Worm (Caenorhabditis elegans): ENCODE data around the gene W05H5.1.

The W05H5.1 gene

ce11 chrII:12444679-12445376 lies at the start of gene W05H5.1, which contains the start of gene pitr-6:
W05H5.1 (minus strand) TSS chrII:12444779.
pitr-6 (plus strand) TSS chrII:12445326.
- TF ChIP-seq lin-39 (tag; optimal IDR thresholded peaks at IDR 0.05): no peak
- no peak for TF ChIP-seq F37D6.2 (tag; optimal IDR thresholded peaks at IDR 0.05)
- TF ChIP-seq aha-1 (tag): peak; percentile 55
- no peak for TF ChIP-seq ama-1 (optimal IDR thresholded peaks at IDR 0.05)

- no peak for TF ChIP-seq ceh-20 (GFP tag; IDR thresholded peaks at IDR 0.05)
- TF ChIP-seq ceh-32 (tag; optimal IDR thresholded peaks at IDR 0.05; ENCODE audit: poor library complexity): no peak
- peak; percentile 98 for TF ChIP-seq set-16 (GFP tag; IDR thresholded peaks at IDR 0.05)
- no peak for TF ChIP-seq nhr-102 (tag; optimal IDR thresholded peaks at IDR 0.05)
- TF ChIP-seq spr-3 (GFP tag; optimal IDR thresholded peaks at IDR 0.05): no peak
- TF ChIP-seq pha-4 (GFP tag; IDR thresholded peaks at IDR 0.05): 0 out of 2 replicates have a peak, but pooled peaks have one; percentile 49
- TF ChIP-seq pha-4 (tag; optimal IDR thresholded peaks at IDR 0.05): no peak
- no peak for TF ChIP-seq zfp-3 (GFP tag; conservative IDR thresholded peaks at IDR 0.05)
- TF ChIP-seq unc-39 (tag; optimal IDR thresholded peaks at IDR 0.05): no peak
- no peak for TF ChIP-seq F49E8.2 (tag; optimal IDR thresholded peaks at IDR 0.05; ENCODE audit: borderline replicate concordance)
- no peak for TF ChIP-seq aha-1 (tag)
Observed at ce11 chrII:12494067-12494477, 49.5 kb upstream of the W05H5.1 start.

- TF ChIP-seq Y105C5A.15 (GFP tag; IDR thresholded peaks at IDR 0.05): no peak
- TF ChIP-seq mxl-2 (GFP tag; conservative IDR thresholded peaks at IDR 0.05): no peak
- TF ChIP-seq ceh-28 (tag; optimal IDR thresholded peaks at IDR 0.05): no peak
- no peak for TF ChIP-seq nhr-42 (GFP tag; IDR thresholded peaks at IDR 0.05)
- TF ChIP-seq ztf-7 (tag; optimal IDR thresholded peaks at IDR 0.05): no peak
- no peak for TF ChIP-seq ceh-44 (GFP tag; IDR thresholded peaks at IDR 0.05)
- no peak for TF ChIP-seq nhr-237 (tag; optimal IDR thresholded peaks at IDR 0.05)
- no peak for TF ChIP-seq hmg-1.1 (GFP tag; IDR thresholded peaks at IDR 0.05)
- TF ChIP-seq jun-1 (tag; optimal IDR thresholded peaks at IDR 0.05): no peak
- no peak for TF ChIP-seq lsy-2 (tag; optimal IDR thresholded peaks at IDR 0.05)
- TF ChIP-seq php-3 (GFP tag; IDR thresholded peaks at IDR 0.05): no peak
- TF ChIP-seq nhr-111 (GFP tag; optimal IDR thresholded peaks at IDR 0.05): no peak
- no peak for TF ChIP-seq ctbp-1 (GFP tag; IDR thresholded peaks at IDR 0.05)
- TF ChIP-seq mxl-3 (GFP tag; optimal IDR thresholded peaks at IDR 0.05): no peak
- TF ChIP-seq tra-1 (GFP tag; IDR thresholded peaks at IDR 0.05): no peak
- no peak for TF ChIP-seq lin-13 (GFP tag; optimal IDR thresholded peaks at IDR 0.05)
- no peak for TF ChIP-seq daf-12 (tag; optimal IDR thresholded peaks at IDR 0.05)
- TF ChIP-seq nhr-77 (tag; optimal IDR thresholded peaks at IDR 0.05): no peak
- no peak for TF ChIP-seq lim-7 (GFP tag; IDR thresholded peaks at IDR 0.05)
Observed at ce11 chrII:12491936-12492335, 47.4 kb upstream of the W05H5.1 start, which contains the start of gene srz-6. srz-6 (plus strand) TSS chrII:12492236.

ce11 chrII:12489903-12490302 lies 45.3 kb upstream of the W05H5.1 start, which contains the start of gene T21B4.15:
T21B4.15 (plus strand) TSS chrII:12490203.
- TF ChIP-seq hmg-1.1 (GFP tag; IDR thresholded peaks at IDR 0.05): no peak
- no peak for TF ChIP-seq jun-1 (tag; optimal IDR thresholded peaks at IDR 0.05)
- no peak for TF ChIP-seq ZK546.5 (tag; optimal IDR thresholded peaks at IDR 0.05)
- TF ChIP-seq spr-1 (tag; optimal IDR thresholded peaks at IDR 0.05): no peak
- no peak for TF ChIP-seq unc-130 (GFP tag; optimal IDR thresholded peaks at IDR 0.05)
- TF ChIP-seq ceh-82 (tag; optimal IDR thresholded peaks at IDR 0.05): no peak
- TF ChIP-seq mdt-29 (GFP tag; IDR thresholded peaks at IDR 0.05): no peak
- no peak for TF ChIP-seq mdl-1 (tag; optimal IDR thresholded peaks at IDR 0.05)
- no peak for TF ChIP-seq lin-29 (GFP tag; IDR thresholded peaks at IDR 0.05)
- no peak for TF ChIP-seq nhr-111 (GFP tag; optimal IDR thresholded peaks at IDR 0.05)
- TF ChIP-seq ceh-20 (GFP tag; IDR thresholded peaks at IDR 0.05): no peak
- no peak for TF ChIP-seq Y48G9A.11 (GFP tag; IDR thresholded peaks at IDR 0.05)
- no peak for TF ChIP-seq vab-7 (GFP tag; IDR thresholded peaks at IDR 0.05)
